Fruit fly (Drosophila melanogaster) whole organism, embryonic: Measurements from ENCODE around the gene PGRP-LF.

Experiments used
- Awh ChIP-seq: fragments of 200-800 bp; sonication (Bioruptor generic); IDR thresholded peaks from 2 replicates; pipeline ENCODE4, ENCODE4 v1.3.6; 2022; ENCODE audit warnings: missing biosample characterization, missing genetic modification characterization
- B-H2 ChIP-seq: fragments of 200-800 bp; sonication (Bioruptor generic); optimal IDR thresholded peaks from 2 replicates; lab custom pipeline; 2018; ENCODE audit warnings: missing biosample characterization, mild to moderate bottlenecking, missing genetic modification characterization
- Bgb ChIP-seq: fragments of 200-800 bp; sonication (Bioruptor generic); IDR thresholded peaks from 2 replicates; pipeline ENCODE4 v1.3.6; 2022; ENCODE audit warnings: missing biosample characterization, missing genetic modification characterization; ENCODE audit not compliant: partially characterized antibody
- CG10267 ChIP-seq: fragments of 200-800 bp; sonication (Bioruptor generic); optimal IDR thresholded peaks from 2 replicates; lab custom pipeline; 2018; ENCODE audit warnings: missing biosample characterization, mild to moderate bottlenecking, missing genetic modification characterization, moderate library complexity
- CG10321 ChIP-seq: fragments of 200-800 bp; sonication (Bioruptor generic); IDR thresholded peaks from 2 replicates; pipeline ENCODE4 v1.3.6; 2022; ENCODE audit warnings: missing biosample characterization, missing genetic modification characterization
- CG10979 ChIP-seq: fragments of 200-800 bp; sonication (Bioruptor generic); optimal IDR thresholded peaks from 2 replicates; lab custom pipeline; 2018; ENCODE audit warnings: missing biosample characterization, mild to moderate bottlenecking, missing genetic modification characterization, moderate library complexity
- CG11504 ChIP-seq: fragments of 200-800 bp; sonication (Bioruptor generic); optimal IDR thresholded peaks from 3 replicates; lab custom pipeline; 2019; ENCODE audit warnings: missing biosample characterization, mild to moderate bottlenecking, missing genetic modification characterization, moderate library complexity
- CG11695 ChIP-seq: fragments of 200-800 bp; sonication (Bioruptor generic); IDR thresholded peaks from 3 replicates; pipeline ENCODE4 v1.3.6; 2022; ENCODE audit warnings: missing biosample characterization, missing genetic modification characterization
- CG12299 ChIP-seq: fragments of 200-800 bp; sonication (Bioruptor generic); optimal IDR thresholded peaks from 2 replicates; lab custom pipeline; 2018; ENCODE audit warnings: missing biosample characterization, mild to moderate bottlenecking, missing genetic modification characterization
- CG12391 ChIP-seq: fragments of 200-800 bp; sonication (Bioruptor generic); optimal IDR thresholded peaks from 3 replicates; lab custom pipeline; 2018; ENCODE audit warnings: missing biosample characterization, mild to moderate bottlenecking, missing genetic modification characterization, moderate library complexity
- CG14667 ChIP-seq: fragments of 200-800 bp; sonication (Bioruptor generic); IDR thresholded peaks from 2 replicates; pipeline ENCODE4 v1.3.6; 2022; ENCODE audit warnings: missing biosample characterization, missing genetic modification characterization
- CG1529 ChIP-seq: fragments of 200-800 bp; sonication (Bioruptor generic); optimal IDR thresholded peaks from 3 replicates; lab custom pipeline; 2018; ENCODE audit warnings: missing biosample characterization, missing genetic modification characterization
- CG15601 ChIP-seq: fragments of 200-800 bp; sonication (Bioruptor generic); optimal IDR thresholded peaks from 3 replicates; lab custom pipeline; 2019; ENCODE audit warnings: missing biosample characterization, mild to moderate bottlenecking, missing genetic modification characterization, moderate library complexity
- CG1792 ChIP-seq: fragments of 200-800 bp; sonication (Bioruptor generic); optimal IDR thresholded peaks from 2 replicates; lab custom pipeline; 2016; ENCODE audit warnings: missing biosample characterization, missing genetic modification characterization
- CG18476 ChIP-seq: fragments of 200-800 bp; sonication (Bioruptor generic); optimal IDR thresholded peaks from 2 replicates; lab custom pipeline; 2016; ENCODE audit warnings: missing biosample characterization, mild to moderate bottlenecking, missing genetic modification characterization
- CG18599 ChIP-seq: fragments of 200-800 bp; sonication (Bioruptor generic); optimal IDR thresholded peaks from 3 replicates; lab custom pipeline; 2017; ENCODE audit warnings: missing biosample characterization, missing genetic modification characterization, mild to moderate bottlenecking, moderate library complexity, missing genetic modification reagents
- CG18619 ChIP-seq: fragments of 200-800 bp; sonication (Bioruptor generic); optimal IDR thresholded peaks from 3 replicates; lab custom pipeline; 2017; ENCODE audit warnings: missing biosample characterization, mild to moderate bottlenecking, missing genetic modification characterization
- CG2120 ChIP-seq: fragments of 200-800 bp; sonication (Bioruptor generic); optimal IDR thresholded peaks from 3 replicates; lab custom pipeline; 2016; ENCODE audit warnings: missing biosample characterization, missing genetic modification characterization
- CG2129 ChIP-seq: fragments of 200-800 bp; sonication (Bioruptor generic); IDR thresholded peaks from 2 replicates; pipeline ENCODE4 v1.3.6; 2022; ENCODE audit warnings: missing biosample characterization, missing genetic modification characterization; ENCODE audit not compliant: partially characterized antibody
- CG31224 ChIP-seq: fragments of 200-800 bp; sonication (Bioruptor generic); IDR thresholded peaks from 2 replicates; pipeline ENCODE4 v1.3.6; 2022; ENCODE audit warnings: missing biosample characterization, missing genetic modification characterization
- CG32532 ChIP-seq: fragments of 200-800 bp; sonication (Bioruptor generic); IDR thresholded peaks from 2 replicates; pipeline ENCODE4 v1.3.6; 2022; ENCODE audit warnings: missing biosample characterization, missing genetic modification characterization
- CG3281 ChIP-seq: fragments of 200-800 bp; sonication (Bioruptor generic); optimal IDR thresholded peaks from 3 replicates; lab custom pipeline; 2017; ENCODE audit warnings: missing biosample characterization, mild to moderate bottlenecking, missing genetic modification characterization
- CG3995 ChIP-seq: fragments of 200-800 bp; sonication (Bioruptor generic); optimal IDR thresholded peaks from 3 replicates; lab custom pipeline; 2016; ENCODE audit warnings: missing biosample characterization, missing genetic modification characterization
- CG4707 ChIP-seq: fragments of 200-800 bp; sonication (Bioruptor generic); optimal IDR thresholded peaks from 2 replicates; lab custom pipeline; 2018; ENCODE audit warnings: missing biosample characterization, mild to moderate bottlenecking, missing genetic modification characterization, moderate library complexity
- CG7928 ChIP-seq: fragments of 200-800 bp; sonication (Bioruptor generic); optimal IDR thresholded peaks from 2 replicates; lab custom pipeline; 2017; ENCODE audit warnings: missing biosample characterization, mild to moderate bottlenecking, missing genetic modification characterization
- CG8924 ChIP-seq: fragments of 200-800 bp; optimal IDR thresholded peaks from 3 replicates; lab custom pipeline; 2019; ENCODE audit warnings: missing biosample characterization, mild to moderate bottlenecking, missing genetic modification characterization, moderate library complexity
- Dek ChIP-seq: fragments of 200-800 bp; sonication (Bioruptor generic); optimal IDR thresholded peaks from 3 replicates; lab custom pipeline; 2019; ENCODE audit warnings: missing biosample characterization, mild to moderate bottlenecking, missing genetic modification characterization, moderate library complexity
- Hr78 ChIP-seq, 2 experiments: fragments of 200-800 bp in 1 of 2; fragments of >200 bp in 1 of 2; sonication (Bioruptor generic) in 1 of 2; optimal IDR thresholded peaks; 2 replicates each; lab custom pipeline; 2017 to 2019; ENCODE audit warnings: missing biosample characterization in 2 of 2, missing genetic modification characterization in 2 of 2, mild to moderate bottlenecking in 1 of 2, moderate library complexity in 1 of 2
- Jarid2 ChIP-seq: fragments of 200-800 bp; sonication (Bioruptor generic); optimal IDR thresholded peaks from 3 replicates; lab custom pipeline; 2017; ENCODE audit warnings: mild to moderate bottlenecking, missing biosample characterization, missing genetic modification reagents, missing genetic modification characterization
- Lhr ChIP-seq: fragments of 200-800 bp; sonication (Bioruptor generic); optimal IDR thresholded peaks from 3 replicates; lab custom pipeline; 2017; ENCODE audit warnings: mild to moderate bottlenecking, missing biosample characterization, missing genetic modification reagents, missing genetic modification characterization
- Mad ChIP-seq: fragments of 200-800 bp; sonication (Bioruptor generic); optimal IDR thresholded peaks from 2 replicates; lab custom pipeline; 2016; ENCODE audit warnings: missing biosample characterization, missing genetic modification characterization
- NC2α ChIP-seq: fragments of 200-800 bp; sonication (Bioruptor generic); optimal IDR thresholded peaks from 2 replicates; lab custom pipeline; 2016; ENCODE audit warnings: missing biosample characterization, missing genetic modification characterization
- NFAT ChIP-seq: fragments of 200-800 bp; sonication (Bioruptor generic); IDR thresholded peaks from 2 replicates; pipeline ENCODE4 v1.3.6; 2022; ENCODE audit warnings: missing biosample characterization, missing genetic modification characterization
- Nf-YA ChIP-seq: fragments of 200-800 bp; sonication (Bioruptor generic); IDR thresholded peaks from 2 replicates; pipeline ENCODE4 v1.3.6; 2022; ENCODE audit warnings: missing biosample characterization, missing genetic modification characterization
- Nf-YB ChIP-seq: fragments of 200-800 bp; sonication (Bioruptor generic); optimal IDR thresholded peaks from 3 replicates; lab custom pipeline; 2019; ENCODE audit warnings: missing biosample characterization, mild to moderate bottlenecking, missing genetic modification characterization, moderate library complexity
- Oli ChIP-seq: fragments of 200-800 bp; sonication (Bioruptor generic); optimal IDR thresholded peaks from 2 replicates; lab custom pipeline; 2018; ENCODE audit warnings: missing biosample characterization, mild to moderate bottlenecking, missing genetic modification characterization, moderate library complexity
- Pdp1 ChIP-seq, 2 experiments: fragments of 200-800 bp; sonication (Bioruptor generic); optimal IDR thresholded peaks; 3 replicates each; lab custom pipeline; 2016; ENCODE audit warnings: missing biosample characterization in 2 of 2, missing genetic modification characterization in 2 of 2, mild to moderate bottlenecking in 1 of 2, moderate library complexity in 1 of 2
- Poxn ChIP-seq: fragments of 200-800 bp; sonication (Bioruptor generic); IDR thresholded peaks from 2 replicates; pipeline ENCODE4 v1.3.6; 2022; ENCODE audit warnings: missing biosample characterization, missing genetic modification characterization
- Sin3A ChIP-seq: fragments of >200 bp; optimal IDR thresholded peaks from 2 replicates; lab custom pipeline; 2018
- Taf1 ChIP-seq: fragments of 200-800 bp; sonication (Bioruptor generic); IDR thresholded peaks from 2 replicates; pipeline ENCODE4 v1.3.6; 2022; ENCODE audit warnings: missing biosample characterization, missing genetic modification characterization
- chif ChIP-seq, 2 experiments: fragments of 200-800 bp; sonication (Bioruptor generic); optimal IDR thresholded peaks; 3 replicates each; lab custom pipeline; 2016; ENCODE audit warnings: missing biosample characterization in 2 of 2, missing genetic modification characterization in 2 of 2
- gcm ChIP-seq: fragments of 200-800 bp; sonication (Bioruptor generic); optimal IDR thresholded peaks from 2 replicates; lab custom pipeline; 2019; ENCODE audit warnings: missing biosample characterization, mild to moderate bottlenecking, missing genetic modification characterization, moderate library complexity
- hkb ChIP-seq, 2 experiments: fragments of 200-800 bp in 1 of 2; fragments of >200 bp in 1 of 2; sonication (Bioruptor generic) in 1 of 2; IDR thresholded peaks in 1 of 2; optimal IDR thresholded peaks in 1 of 2; 2 replicates each; pipeline versions ENCODE4 v1.3.6 to Lab custom; 2017 to 2022; ENCODE audit warnings: missing biosample characterization in 1 of 2, missing genetic modification characterization in 1 of 2
- hth ChIP-seq: fragments of >200 bp; optimal IDR thresholded peaks from 2 replicates; lab custom pipeline; 2017; ENCODE audit warnings: inconsistent platforms
- mld ChIP-seq: fragments of 200-800 bp; sonication (Bioruptor generic); IDR thresholded peaks from 3 replicates; pipeline ENCODE4 v1.3.6; 2022; ENCODE audit warnings: missing biosample characterization, missing genetic modification characterization; ENCODE audit not compliant: partially characterized antibody
- seq ChIP-seq: fragments of 200-800 bp; sonication (Bioruptor generic); IDR thresholded peaks from 2 replicates; pipeline ENCODE4 v1.3.6; 2022; ENCODE audit warnings: missing biosample characterization, missing genetic modification characterization
- tio ChIP-seq: fragments of 200-800 bp; sonication (Bioruptor generic); optimal IDR thresholded peaks from 2 replicates; lab custom pipeline; 2017; ENCODE audit warnings: missing biosample characterization, missing genetic modification characterization, inconsistent platforms
- tna ChIP-seq: fragments of 200-800 bp; sonication (Bioruptor generic); IDR thresholded peaks from 2 replicates; pipeline ENCODE4 v1.3.6; 2022; ENCODE audit warnings: missing biosample characterization, missing genetic modification characterization; ENCODE audit not compliant: partially characterized antibody
- usp ChIP-seq: fragments of >200 bp; optimal IDR thresholded peaks from 2 replicates; lab custom pipeline; 2017; ENCODE audit warnings: missing biosample characterization, missing genetic modification characterization

Gene PGRP-LF

dm6 chr3L:9366850-9367430 lies 17.5 kb downstream of the PGRP-LF start, which contains the start of the genes Klp67A and CG4452 (continued):
- TF ChIP-seq CG31224 (GFP tag; lab: Robert Waterston, UW) (no peak), CG3995 (GFP tag; lab: Kevin White, UChicago) (peak; percentile 85), NC2α (GFP tag; lab: Kevin White, UChicago) (no peak), seq (GFP tag; lab: Robert Waterston, UW) (no peak), Nf-YB (no peak), Lhr (GFP tag; lab: Kevin White, UChicago) (peak; percentile 67), Taf1 (no peak), B-H2 (peak; percentile 27), tna (GFP tag; lab: Robert Waterston, UW) (peak; percentile 71; the same call in 1 of the 2 replicates), CG4707 (GFP tag; lab: Kevin White, UChicago) (no peak), hkb (optimal IDR thresholded peaks at IDR 0.05; lab: Kevin White, UChicago) (no peak), hkb (GFP tag; IDR thresholded peaks at IDR 0.05; lab: Robert Waterston, UW) (no peak), NFAT (GFP tag; lab: Robert Waterston, UW) (no peak), Mad (GFP tag; lab: Kevin White, UChicago) (no peak), CG1792 (GFP tag; lab: Kevin White, UChicago) (no peak), usp (GFP tag; lab: Kevin White, UChicago) (no peak), CG12299 (tag; lab: Kevin White, UChicago) (no peak), hth (no peak), chif (GFP tag; optimal IDR thresholded peaks at IDR 0.05; lab: Kevin White, UChicago) (peak in 1 of 2 experiments; percentile 15), CG3281 (GFP tag; lab: Kevin White, UChicago) (peak; percentile 29), CG32532 (GFP tag; lab: Robert Waterston, UW) (peak; percentile 45; the same call in 1 of the 2 replicates), Nf-YA (no peak), Oli (tag; lab: Kevin White, UChicago) (no peak), CG2120 (GFP tag; lab: Kevin White, UChicago) (peak; percentile 45), CG8924 (peak; percentile 72), CG14667 (GFP tag; lab: Robert Waterston, UW) (0 out of 2 replicates have a peak, but pooled peaks have one; percentile 16), tio (GFP tag; lab: Kevin White, UChicago) (no peak), Hr78 (GFP tag; optimal IDR thresholded peaks at IDR 0.05; lab: Kevin White, UChicago) (no peak), CG10321 (no peak), CG18476 (GFP tag; lab: Kevin White, UChicago) (peak; percentile 37), mld (GFP tag; lab: Robert Waterston, UW) (peak; percentile 71), Pdp1 (GFP tag; optimal IDR thresholded peaks at IDR 0.05; lab: Kevin White, UChicago) (peak in 1 of 2 experiments; percentile 21), CG10267 (tag; lab: Kevin White, UChicago) (peak; percentile 75), CG15601 (tag; lab: Kevin White, UChicago) (peak; percentile 60), Bgb (GFP tag; lab: Robert Waterston, UW) (peak; percentile 88), CG2129 (GFP tag; lab: Robert Waterston, UW) (peak; percentile 95), CG7928 (GFP tag; lab: Kevin White, UChicago) (peak; percentile 12), CG18599 (GFP tag; lab: Kevin White, UChicago) (peak; percentile 45), CG18619 (peak; percentile 17), CG10979 (tag; lab: Kevin White, UChicago) (peak; percentile 22), Awh (no peak), Sin3A (lab: Kevin White, UChicago) (peak; percentile 82), gcm (GFP tag; lab: Kevin White, UChicago) (no peak), CG1529 (GFP tag; lab: Kevin White, UChicago) (no peak), CG11504 (tag; lab: Kevin White, UChicago) (no peak), CG11695 (GFP tag; lab: Robert Waterston, UW) (no peak), Jarid2 (GFP tag; lab: Kevin White, UChicago) (no peak), Poxn (GFP tag; lab: Robert Waterston, UW) (no peak), Dek (tag; lab: Kevin White, UChicago) (peak; percentile 27), CG12391 (tag; lab: Kevin White, UChicago) (peak; percentile 76)
